Fruit fly (Drosophila melanogaster) whole organism, embryonic: ENCODE measurements around the gene deltaCOP.

Source experiments
- CG12219 ChIP-seq: fragments of 200-800 bp; sonication (Bioruptor generic); optimal IDR thresholded peaks from 3 replicates; lab custom pipeline; 2018; ENCODE audit warnings: missing biosample characterization, mild to moderate bottlenecking, missing genetic modification characterization
- CG13894 ChIP-seq: fragments of 200-800 bp; sonication (Bioruptor generic); optimal IDR thresholded peaks from 3 replicates; lab custom pipeline; 2018; ENCODE audit warnings: missing biosample characterization, mild to moderate bottlenecking, missing genetic modification characterization, moderate library complexity
- CG15696 ChIP-seq: fragments of 200-800 bp; sonication (Bioruptor generic); optimal IDR thresholded peaks from 2 replicates; lab custom pipeline; 2019; ENCODE audit warnings: missing biosample characterization, mild to moderate bottlenecking, missing genetic modification characterization, moderate library complexity
- CG16779 ChIP-seq: fragments of 200-800 bp; sonication (Bioruptor generic); IDR thresholded peaks from 2 replicates; pipeline ENCODE4 v1.3.6; 2022; ENCODE audit warnings: missing biosample characterization, missing genetic modification characterization
- CG17328 ChIP-seq: fragments of 200-800 bp; sonication (Bioruptor generic); IDR thresholded peaks from 2 replicates; pipeline ENCODE4 v1.3.6; 2022; ENCODE audit warnings: missing biosample characterization, missing genetic modification characterization
- CG18262 ChIP-seq: fragments of 200-800 bp; optimal IDR thresholded peaks from 3 replicates; lab custom pipeline; 2019; ENCODE audit warnings: missing biosample characterization, mild to moderate bottlenecking, missing genetic modification characterization, moderate library complexity
- CG1832 ChIP-seq: fragments of 200-800 bp; sonication (Bioruptor generic); optimal IDR thresholded peaks from 2 replicates; lab custom pipeline; 2017; ENCODE audit warnings: missing biosample characterization, mild to moderate bottlenecking, missing genetic modification characterization, inconsistent platforms
- CG31224 ChIP-seq: fragments of 200-800 bp; sonication (Bioruptor generic); IDR thresholded peaks from 2 replicates; pipeline ENCODE4 v1.3.6; 2022; ENCODE audit warnings: missing biosample characterization, missing genetic modification characterization
- CG3726 ChIP-seq: fragments of 200-800 bp; sonication (Bioruptor generic); IDR thresholded peaks from 3 replicates; pipeline ENCODE4, ENCODE4 v1.3.6; 2022; ENCODE audit warnings: missing biosample characterization, missing genetic modification characterization
- CG5953 ChIP-seq: fragments of 200-800 bp; sonication (Bioruptor generic); IDR thresholded peaks from 2 replicates; pipeline ENCODE4 v1.3.6; 2022; ENCODE audit warnings: missing biosample characterization, missing genetic modification characterization
- CG7928 ChIP-seq: fragments of 200-800 bp; sonication (Bioruptor generic); optimal IDR thresholded peaks from 2 replicates; lab custom pipeline; 2017; ENCODE audit warnings: missing biosample characterization, mild to moderate bottlenecking, missing genetic modification characterization
- CG8281 ChIP-seq: fragments of 200-800 bp; sonication (Bioruptor generic); optimal IDR thresholded peaks from 2 replicates; lab custom pipeline; 2018; ENCODE audit warnings: missing biosample characterization, mild to moderate bottlenecking, missing genetic modification characterization, moderate library complexity
- Chrac-16 ChIP-seq: fragments of 200-800 bp; sonication (Bioruptor generic); optimal IDR thresholded peaks from 3 replicates; lab custom pipeline; 2016; ENCODE audit warnings: missing biosample characterization, missing genetic modification characterization
- Deaf1 ChIP-seq: fragments of 200-800 bp; optimal IDR thresholded peaks from 3 replicates; lab custom pipeline; 2019; ENCODE audit warnings: missing biosample characterization, mild to moderate bottlenecking, missing genetic modification characterization, moderate library complexity
- Drgx ChIP-seq: fragments of 200-800 bp; sonication (Bioruptor generic); IDR thresholded peaks from 2 replicates; pipeline ENCODE4 v1.3.6; 2022; ENCODE audit warnings: missing biosample characterization, missing genetic modification characterization
- E2f2 ChIP-seq: fragments of 200-800 bp; sonication (Bioruptor generic); IDR thresholded peaks from 2 replicates; pipeline ENCODE4 v1.3.6; 2022; ENCODE audit warnings: missing biosample characterization, missing genetic modification characterization
- Hr3 ChIP-seq: fragments of 200-800 bp; sonication (Bioruptor generic); optimal IDR thresholded peaks from 3 replicates; lab custom pipeline; 2016; ENCODE audit warnings: missing biosample characterization, missing genetic modification characterization
- MTF-1 ChIP-seq: fragments of 200-800 bp; sonication (Bioruptor generic); optimal IDR thresholded peaks from 2 replicates; lab custom pipeline; 2018; ENCODE audit warnings: missing biosample characterization, mild to moderate bottlenecking, missing genetic modification characterization, borderline replicate concordance
- Mad ChIP-seq: fragments of 200-800 bp; sonication (Bioruptor generic); optimal IDR thresholded peaks from 2 replicates; lab custom pipeline; 2016; ENCODE audit warnings: missing biosample characterization, missing genetic modification characterization
- Mrtf ChIP-seq: fragments of 200-800 bp; sonication (Bioruptor generic); IDR thresholded peaks from 3 replicates; pipeline ENCODE4 v1.3.6; 2022; ENCODE audit warnings: missing biosample characterization, missing genetic modification characterization
- NfI ChIP-seq: fragments of 200-800 bp; sonication (Bioruptor generic); optimal IDR thresholded peaks from 3 replicates; lab custom pipeline; 2018; ENCODE audit warnings: missing biosample characterization, mild to moderate bottlenecking, missing genetic modification characterization, moderate library complexity
- Oli ChIP-seq: fragments of 200-800 bp; sonication (Bioruptor generic); optimal IDR thresholded peaks from 2 replicates; lab custom pipeline; 2018; ENCODE audit warnings: missing biosample characterization, mild to moderate bottlenecking, missing genetic modification characterization, moderate library complexity
- Ravus ChIP-seq: fragments of 200-800 bp; sonication (Bioruptor generic); IDR thresholded peaks from 2 replicates; pipeline ENCODE4 v1.3.6; 2022; ENCODE audit warnings: missing biosample characterization, missing genetic modification characterization
- Rfx ChIP-seq: fragments of 200-800 bp; sonication (Bioruptor generic); IDR thresholded peaks from 2 replicates; pipeline ENCODE4 v1.3.6; 2022; ENCODE audit warnings: missing biosample characterization, missing genetic modification characterization
- Sox100B ChIP-seq: fragments of 200-800 bp; sonication (Bioruptor generic); optimal IDR thresholded peaks from 3 replicates; lab custom pipeline; 2018; ENCODE audit warnings: missing biosample characterization, mild to moderate bottlenecking, missing genetic modification characterization
- Stat92E ChIP-seq, 3 experiments: fragments of >200 bp in 2 of 3; fragments of 200-800 bp in 1 of 3; sonication (Bioruptor generic) in 1 of 3; optimal IDR thresholded peaks; 2 replicates each; lab custom pipeline; 2017 to 2019; ENCODE audit warnings: missing biosample characterization in 3 of 3, missing genetic modification characterization in 3 of 3, mild to moderate bottlenecking in 1 of 3, moderate library complexity in 1 of 3
- Trl ChIP-seq, 3 experiments: fragments of >200 bp in 2 of 3; fragments of 200-800 bp in 1 of 3; sonication (Bioruptor generic) in 1 of 3; optimal IDR thresholded peaks; 2 replicates in 1 of 3; 3 replicates in 2 of 3; lab custom pipeline; 2016 to 2017; ENCODE audit warnings: missing biosample characterization in 1 of 3, missing genetic modification characterization in 1 of 3
- Usf ChIP-seq: fragments of 200-800 bp; sonication (Bioruptor generic); optimal IDR thresholded peaks from 2 replicates; lab custom pipeline; 2017; ENCODE audit warnings: missing genotype, missing biosample characterization, missing genetic modification characterization
- br ChIP-seq: fragments of >200 bp; optimal IDR thresholded peaks from 2 replicates; lab custom pipeline; 2017
- crol ChIP-seq: fragments of 200-800 bp; sonication (Bioruptor generic); IDR thresholded peaks from 2 replicates; pipeline ENCODE4 v1.3.6; 2022; ENCODE audit warnings: missing biosample characterization, missing genetic modification characterization
- dan ChIP-seq: fragments of 200-800 bp; sonication (Bioruptor generic); IDR thresholded peaks from 2 replicates; pipeline ENCODE4 v1.3.6; 2022; ENCODE audit warnings: missing biosample characterization, missing genetic modification characterization
- en ChIP-seq: fragments of 200-800 bp; sonication (Bioruptor generic); optimal IDR thresholded peaks from 2 replicates; lab custom pipeline; 2016; ENCODE audit warnings: missing biosample characterization, missing genetic modification characterization
- fd102C ChIP-seq: fragments of 200-800 bp; sonication (Bioruptor generic); optimal IDR thresholded peaks from 2 replicates; lab custom pipeline; 2018; ENCODE audit warnings: missing biosample characterization, mild to moderate bottlenecking, missing genetic modification characterization, moderate library complexity
- fd64A ChIP-seq: fragments of 200-800 bp; sonication (Bioruptor generic); optimal IDR thresholded peaks from 3 replicates; lab custom pipeline; 2018; ENCODE audit warnings: missing biosample characterization, mild to moderate bottlenecking, missing genetic modification characterization
- gcm2 ChIP-seq: fragments of 200-800 bp; sonication (Bioruptor generic); optimal IDR thresholded peaks from 2 replicates; lab custom pipeline; 2016; ENCODE audit warnings: missing biosample characterization, missing genetic modification characterization
- hkb ChIP-seq, 2 experiments: fragments of 200-800 bp in 1 of 2; fragments of >200 bp in 1 of 2; sonication (Bioruptor generic) in 1 of 2; IDR thresholded peaks in 1 of 2; optimal IDR thresholded peaks in 1 of 2; 2 replicates each; pipeline versions ENCODE4 v1.3.6 to Lab custom; 2017 to 2022; ENCODE audit warnings: missing biosample characterization in 1 of 2, missing genetic modification characterization in 1 of 2
- kni ChIP-seq: fragments of 200-800 bp; sonication (Bioruptor generic); optimal IDR thresholded peaks from 3 replicates; lab custom pipeline; 2017; ENCODE audit warnings: mild to moderate bottlenecking, missing biosample characterization, missing genetic modification reagents, missing genetic modification characterization
- lilli ChIP-seq: fragments of 200-800 bp; sonication (Bioruptor generic); optimal IDR thresholded peaks from 3 replicates; lab custom pipeline; 2016; ENCODE audit warnings: missing biosample characterization, missing genetic modification characterization
- ro ChIP-seq: fragments of 200-800 bp; sonication (Bioruptor generic); IDR thresholded peaks from 2 replicates; pipeline ENCODE4 v1.3.6; 2022; ENCODE audit warnings: missing biosample characterization, missing genetic modification characterization
- sc ChIP-seq, 3 experiments: fragments of >200 bp in 2 of 3; fragments of 200-800 bp in 1 of 3; sonication (Bioruptor generic) in 1 of 3; optimal IDR thresholded peaks; 2 replicates in 2 of 3; 3 replicates in 1 of 3; lab custom pipeline; 2017; ENCODE audit warnings: mild to moderate bottlenecking in 1 of 3, missing biosample characterization in 1 of 3, missing genetic modification characterization in 1 of 3, missing genetic modification reagents in 1 of 3
- sens-2 ChIP-seq: fragments of 200-800 bp; sonication (Bioruptor generic); IDR thresholded peaks from 2 replicates; pipeline ENCODE4 v1.3.6; 2022; ENCODE audit warnings: missing biosample characterization, missing genetic modification characterization
- sob ChIP-seq: fragments of 200-800 bp; sonication (Bioruptor generic); IDR thresholded peaks from 2 replicates; pipeline ENCODE4 v1.3.6; 2022; ENCODE audit warnings: missing biosample characterization, missing genetic modification characterization
- tap ChIP-seq: fragments of 200-800 bp; optimal IDR thresholded peaks from 3 replicates; lab custom pipeline; 2019; ENCODE audit warnings: missing biosample characterization, mild to moderate bottlenecking, missing genetic modification characterization, moderate library complexity
- tll ChIP-seq, 2 experiments: fragments of 200-800 bp in 1 of 2; fragments of >200 bp in 1 of 2; sonication (Bioruptor generic) in 1 of 2; optimal IDR thresholded peaks; 2 replicates each; lab custom pipeline; 2017 to 2019; ENCODE audit warnings: missing biosample characterization in 2 of 2, missing genetic modification characterization in 2 of 2, mild to moderate bottlenecking in 1 of 2, moderate library complexity in 1 of 2
- trh ChIP-seq: fragments of 200-800 bp; sonication (Bioruptor generic); optimal IDR thresholded peaks from 2 replicates; lab custom pipeline; 2016; ENCODE audit warnings: missing biosample characterization, missing genetic modification characterization
- usp ChIP-seq: fragments of >200 bp; optimal IDR thresholded peaks from 2 replicates; lab custom pipeline; 2017; ENCODE audit warnings: missing biosample characterization, missing genetic modification characterization
- vnd ChIP-seq: fragments of 200-800 bp; sonication (Bioruptor generic); IDR thresholded peaks from 3 replicates; pipeline ENCODE4 v1.3.6; 2022; ENCODE audit warnings: missing biosample characterization, missing genetic modification characterization; ENCODE audit not compliant: partially characterized antibody

The deltaCOP gene

DNA sequence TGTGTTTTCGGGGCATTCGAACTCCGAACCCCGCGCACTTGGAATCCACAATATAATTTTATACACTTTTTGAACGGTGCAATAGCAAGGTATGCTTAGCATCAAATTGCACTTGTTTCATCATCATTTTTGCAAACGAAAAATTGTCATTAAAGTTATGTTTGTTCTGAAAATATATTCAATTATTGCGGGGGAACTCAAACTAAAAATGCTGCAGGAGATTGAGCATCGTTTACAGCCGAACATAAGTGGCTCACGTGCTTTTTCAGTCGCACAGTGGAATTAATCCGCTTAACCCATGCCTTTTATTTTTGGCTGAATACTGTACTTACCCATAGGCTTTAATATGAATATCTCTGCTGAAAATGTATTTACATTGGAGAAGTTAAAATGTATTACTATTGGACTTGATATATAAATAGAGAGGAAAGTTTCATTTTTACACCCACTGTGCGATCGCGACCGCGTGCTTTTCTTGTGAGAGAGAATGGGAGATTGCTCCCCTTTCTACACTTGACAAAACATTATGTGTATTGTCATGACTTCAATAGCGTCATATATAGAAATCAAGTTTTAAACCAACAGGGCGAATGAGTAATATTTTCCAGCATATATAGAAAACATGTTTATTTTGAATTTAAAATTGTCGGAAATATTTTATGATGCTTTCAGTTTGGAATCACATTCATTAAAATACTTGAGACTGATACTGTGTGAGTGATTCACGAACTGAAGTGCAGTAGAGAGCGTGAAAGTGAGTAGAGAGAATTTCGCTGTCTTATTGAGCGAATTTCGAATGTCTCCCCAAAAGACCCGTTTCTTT is 31.0 kb downstream of the deltaCOP start (continued):
- TF ChIP-seq Stat92E (GFP tag; optimal IDR thresholded peaks at IDR 0.05; lab: Kevin White, UChicago) (peak in 1 of 3 experiments; percentile 78), CG13894 (tag; lab: Kevin White, UChicago) (peak; percentile 93), ro (peak; percentile 92), sob (GFP tag; lab: Robert Waterston, UW) (peak; percentile 97), CG7928 (GFP tag; lab: Kevin White, UChicago) (peak; percentile 65), CG1832 (no peak), Rfx (GFP tag; lab: Robert Waterston, UW) (peak; percentile 99), crol (GFP tag; lab: Robert Waterston, UW) (peak; percentile 59; the same call in 1 of the 2 replicates), sens-2 (GFP tag; lab: Robert Waterston, UW) (peak; percentile 96), br (lab: Kevin White, UChicago) (no peak), fd64A (GFP tag; lab: Kevin White, UChicago) (peak; percentile 85), sc (optimal IDR thresholded peaks at IDR 0.05; lab: Kevin White, UChicago) (no peak), sc (GFP tag; optimal IDR thresholded peaks at IDR 0.05; lab: Kevin White, UChicago) (peak; percentile 89), CG15696 (tag; lab: Kevin White, UChicago) (peak; percentile 70), Trl (optimal IDR thresholded peaks at IDR 0.05; lab: Kevin White, UChicago) (peak; percentile 68 to 84), Trl (GFP tag; optimal IDR thresholded peaks at IDR 0.05; lab: Kevin White, UChicago) (peak; percentile 95), Ravus (GFP tag; lab: Robert Waterston, UW) (peak; percentile 84), CG17328 (GFP tag; lab: Robert Waterston, UW) (peak; percentile 97), CG8281 (tag; lab: Kevin White, UChicago) (peak; percentile 81), Usf (GFP tag; lab: Kevin White, UChicago) (peak; percentile 91), trh (GFP tag; lab: Kevin White, UChicago) (peak; percentile 84), vnd (no peak), tap (tag; lab: Kevin White, UChicago) (peak; percentile 96), lilli (peak; percentile 97), Drgx (GFP tag; lab: Robert Waterston, UW) (peak; percentile 99), CG31224 (GFP tag; lab: Robert Waterston, UW) (peak; percentile 92), usp (GFP tag; lab: Kevin White, UChicago) (no peak), Chrac-16 (GFP tag; lab: Kevin White, UChicago) (peak; percentile 91), E2f2 (GFP tag; lab: Robert Waterston, UW) (peak; percentile 82), CG16779 (GFP tag; lab: Robert Waterston, UW) (peak; percentile 97), CG3726 (peak; percentile 95), Hr3 (GFP tag; lab: Kevin White, UChicago) (peak; percentile 95), gcm2 (GFP tag; lab: Kevin White, UChicago) (peak; percentile 95), Mrtf (GFP tag; lab: Robert Waterston, UW) (peak; percentile 96), hkb (optimal IDR thresholded peaks at IDR 0.05; lab: Kevin White, UChicago) (no peak), hkb (GFP tag; IDR thresholded peaks at IDR 0.05; lab: Robert Waterston, UW) (peak; percentile 98), MTF-1 (GFP tag; lab: Kevin White, UChicago) (peak; percentile 95), kni (GFP tag; lab: Kevin White, UChicago) (peak; percentile 82), dan (GFP tag; lab: Robert Waterston, UW) (peak; percentile 60; the same call in 1 of the 2 replicates), NfI (GFP tag; lab: Kevin White, UChicago) (peak; percentile 95), CG12219 (peak; percentile 96), Deaf1 (tag; lab: Kevin White, UChicago) (peak; percentile 78), CG18262 (tag; lab: Kevin White, UChicago) (peak; percentile 94), Oli (tag; lab: Kevin White, UChicago) (peak; percentile 97), Mad (GFP tag; lab: Kevin White, UChicago) (peak; percentile 92), fd102C (GFP tag; lab: Kevin White, UChicago) (peak; percentile 3), Sox100B (GFP tag; lab: Kevin White, UChicago) (peak; percentile 96), en (GFP tag; lab: Kevin White, UChicago) (peak; percentile 90), CG5953 (peak; percentile 97), tll (GFP tag; optimal IDR thresholded peaks at IDR 0.05; lab: Kevin White, UChicago) (no peak)
